Fruit fly (Drosophila melanogaster): ENCODE data around the gene Rab11.

Rab11 gene

dm6 chr3R:21065010-21065695 is 46.1 kb upstream of the Rab11 start, which contains the start of gene AnxB9 (continued):
- TF ChIP-seq CG8290 (GFP tag; optimal IDR thresholded peaks at IDR 0.05), result peak; percentile 98
- TF ChIP-seq CG8290 (tag; optimal IDR thresholded peaks at IDR 0.05), result peak in 1 of 2 experiments; percentile 92
- TF ChIP-seq twi (tag; optimal IDR thresholded peaks at IDR 0.05), result no peak
- no peak for TF ChIP-seq fd102C (GFP tag; optimal IDR thresholded peaks at IDR 0.05)
- TF ChIP-seq Lpt (GFP tag; optimal IDR thresholded peaks at IDR 0.05), result no peak
- peak; percentile 39; the same call in 2 of the 3 replicates for TF ChIP-seq zen2 (GFP tag; IDR thresholded peaks at IDR 0.05; ENCODE audit: partially characterized antibody)
- TF ChIP-seq shn (GFP tag; optimal IDR thresholded peaks at IDR 0.05), result peak; percentile 19
- no peak for TF ChIP-seq corto (GFP tag; optimal IDR thresholded peaks at IDR 0.05)
- TF ChIP-seq eyg (GFP tag; optimal IDR thresholded peaks at IDR 0.05), result peak; percentile 17
- no peak for TF ChIP-seq inv (GFP tag; IDR thresholded peaks at IDR 0.05; ENCODE audit: partially characterized antibody)
- no peak for TF ChIP-seq Spps (tag; optimal IDR thresholded peaks at IDR 0.05)
- peak; percentile 60 for TF ChIP-seq HmgZ (tag; optimal IDR thresholded peaks at IDR 0.05)
- TF ChIP-seq bbx (GFP tag; IDR thresholded peaks at IDR 0.05; ENCODE audit: partially characterized antibody), result peak; percentile 75
- TF ChIP-seq CG9876 (GFP tag; optimal IDR thresholded peaks at IDR 0.05), result no peak
- no peak for TF ChIP-seq CG12659 (GFP tag; optimal IDR thresholded peaks at IDR 0.05)
- TF ChIP-seq tna (GFP tag; IDR thresholded peaks at IDR 0.05; ENCODE audit: partially characterized antibody), result peak; percentile 41
- TF ChIP-seq CG10543 (GFP tag; optimal IDR thresholded peaks at IDR 0.05), result peak; percentile 70
- no peak for TF ChIP-seq CG10321 (GFP tag; IDR thresholded peaks at IDR 0.05)
- no peak for TF ChIP-seq ewg (GFP tag; optimal IDR thresholded peaks at IDR 0.05)
- TF ChIP-seq Rfx (GFP tag; IDR thresholded peaks at IDR 0.05), result peak; percentile 60
- TF ChIP-seq CG9727 (GFP tag; optimal IDR thresholded peaks at IDR 0.05), result no peak
- TF ChIP-seq trh (GFP tag; optimal IDR thresholded peaks at IDR 0.05), result no peak
- TF ChIP-seq ham (GFP tag; IDR thresholded peaks at IDR 0.05), result no peak
- TF ChIP-seq CG2889 (GFP tag; IDR thresholded peaks at IDR 0.05), result no peak
- TF ChIP-seq danr (GFP tag; IDR thresholded peaks at IDR 0.05), result no peak
- peak; percentile 18 for TF ChIP-seq Max (GFP tag; optimal IDR thresholded peaks at IDR 0.05)
- no peak for TF ChIP-seq CG7745 (tag; optimal IDR thresholded peaks at IDR 0.05)
- no peak for TF ChIP-seq CG15073 (GFP tag; optimal IDR thresholded peaks at IDR 0.05)
- peak; percentile 56 for TF ChIP-seq NC2β (GFP tag; optimal IDR thresholded peaks at IDR 0.05)
- peak; percentile 62 for TF ChIP-seq sob (GFP tag; IDR thresholded peaks at IDR 0.05)
- no peak for TF ChIP-seq pnt (GFP tag; optimal IDR thresholded peaks at IDR 0.05)
- peak; percentile 9 for TF ChIP-seq CG12769 (tag; optimal IDR thresholded peaks at IDR 0.05)
- TF ChIP-seq cato (GFP tag; optimal IDR thresholded peaks at IDR 0.05; ENCODE audit: borderline replicate concordance), result no peak
- no peak for TF ChIP-seq CG3726 (GFP tag; IDR thresholded peaks at IDR 0.05)
- TF ChIP-seq CG1603 (tag; optimal IDR thresholded peaks at IDR 0.05), result peak; percentile 43
- TF ChIP-seq NC2α (GFP tag; optimal IDR thresholded peaks at IDR 0.05), result peak; percentile 51
- TF ChIP-seq CG32767 (GFP tag; IDR thresholded peaks at IDR 0.05), result no peak
- TF ChIP-seq zf30C (GFP tag; optimal IDR thresholded peaks at IDR 0.05), result no peak
- TF ChIP-seq CG4707 (GFP tag; optimal IDR thresholded peaks at IDR 0.05), result peak; percentile 30
- peak; percentile 43 for TF ChIP-seq CG3163 (GFP tag; optimal IDR thresholded peaks at IDR 0.05)
- no peak for TF ChIP-seq CG10431 (GFP tag; optimal IDR thresholded peaks at IDR 0.05)
- TF ChIP-seq CG12236 (GFP tag; optimal IDR thresholded peaks at IDR 0.05), result peak; percentile 7
- peak; percentile 4 for TF ChIP-seq nerfin-1 (tag; optimal IDR thresholded peaks at IDR 0.05)
- TF ChIP-seq ara (GFP tag; IDR thresholded peaks at IDR 0.05), result no peak
- TF ChIP-seq CG8944 (GFP tag; optimal IDR thresholded peaks at IDR 0.05), result no peak
- no peak for TF ChIP-seq Rx (GFP tag; IDR thresholded peaks at IDR 0.05)
- peak; percentile 33; the same call in 1 of the 3 replicates for TF ChIP-seq CG11456 (GFP tag; IDR thresholded peaks at IDR 0.05)
- peak; percentile 80 for TF ChIP-seq Bgb (GFP tag; IDR thresholded peaks at IDR 0.05; ENCODE audit: partially characterized antibody)
- peak; percentile 45 for TF ChIP-seq Mes4 (GFP tag; optimal IDR thresholded peaks at IDR 0.05)
- no peak for TF ChIP-seq CkIIα-i1 (GFP tag; IDR thresholded peaks at IDR 0.05)

Measured in whole organism, embryonic.